Worm (Caenorhabditis elegans) whole organism, late embryonic: Measurements from ENCODE around the gene srv-11.

ENCODE experiments used
- ama-1 ChIP-seq: fragments of 150-350 bp; optimal IDR thresholded peaks from 2 replicates; lab custom pipeline; 2014
- dve-1 ChIP-seq: sonication (generic microtip); optimal IDR thresholded peaks from 2 replicates; lab custom pipeline; 2017; ENCODE audit warnings: antibody characterized with exemption, mild to moderate bottlenecking, missing genetic modification characterization, missing compliant biosample characterization
- hlh-6 ChIP-seq: sonication (generic microtip); optimal IDR thresholded peaks from 2 replicates; lab custom pipeline; 2016; ENCODE audit warnings: missing genotype, missing genetic modification characterization, missing compliant biosample characterization
- pha-4 ChIP-seq: fragments of 150-350 bp; optimal IDR thresholded peaks from 2 replicates; lab custom pipeline; 2018; ENCODE audit warnings: missing biosample characterization, missing genetic modification reagents, missing genetic modification characterization

- no peak for TF ChIP-seq pha-4 (tag; lab: Kevin White, UChicago)
- no peak for TF ChIP-seq dve-1 (tag; lab: Kevin White, UChicago)
- no peak for TF ChIP-seq ama-1 (lab: Kevin White, UChicago)
- TF ChIP-seq hlh-6 (tag; lab: Kevin White, UChicago), result no peak
Measured at ce11 chrIV:16170606-16171033, 50.8 kb downstream of the srv-11 start, which contains the start of gene gln-3.
